Worm (Caenorhabditis elegans) whole organism, young adult: ENCODE data around the gene M01F1.9.
"Not testable (repeated sequence)": the region's sequence is repeated elsewhere in the genome, so short reads cannot be mapped to it uniquely, and the experiment has no call there.

Source experiments
- madf-8 ChIP-seq: fragments of 200-800 bp; sonication (Bioruptor generic); conservative IDR thresholded peaks from 2 replicates; pipeline ENCODE4 v1.3.6; 2022; ENCODE audit warnings: missing genetic modification reagents, missing genetic modification characterization, missing compliant biosample characterization
- ztf-3 ChIP-seq: fragments of 200-800 bp; sonication (Bioruptor generic); optimal IDR thresholded peaks from 2 replicates; lab custom pipeline; 2018; ENCODE audit warnings: mild to moderate bottlenecking, missing genetic modification characterization, missing compliant biosample characterization

- TF ChIP-seq madf-8 (GFP tag; lab: Robert Waterston, UW); ztf-3 (GFP tag; lab: Kevin White, UChicago): not testable (repeated sequence)
Measured at ce11 chrIII:3454045-3454444, 44.8 kb downstream of the M01F1.9 start, which contains the start of gene C34C12.1.
